Fruit fly (Drosophila melanogaster) whole organism, embryonic: ENCODE data around the gene Bcat.

Source experiments
- Asciz ChIP-seq: fragments of 200-800 bp; sonication (Bioruptor generic); optimal IDR thresholded peaks from 2 replicates; lab custom pipeline; 2017; ENCODE audit warnings: missing biosample characterization, mild to moderate bottlenecking, missing genetic modification characterization, missing genetic modification reagents
- Atf3 ChIP-seq: fragments of 200-800 bp; sonication (Bioruptor generic); optimal IDR thresholded peaks from 3 replicates; lab custom pipeline; 2016; ENCODE audit warnings: missing biosample characterization, missing genetic modification characterization
- Atf6 ChIP-seq: fragments of 200-800 bp; sonication (Bioruptor generic); IDR thresholded peaks from 2 replicates; pipeline ENCODE4 v1.3.6; 2022; ENCODE audit warnings: missing biosample characterization, missing genetic modification characterization
- CG10209 ChIP-seq: fragments of 200-800 bp; sonication (Bioruptor generic); optimal IDR thresholded peaks from 3 replicates; lab custom pipeline; 2017; ENCODE audit warnings: missing biosample characterization, mild to moderate bottlenecking, missing genetic modification characterization, missing genetic modification reagents
- CG1024 ChIP-seq: fragments of 200-800 bp; sonication (Bioruptor generic); IDR thresholded peaks from 2 replicates; pipeline ENCODE4 v1.3.6; 2022; ENCODE audit warnings: missing biosample characterization, missing genetic modification characterization
- CG10431 ChIP-seq: fragments of 200-800 bp; sonication (Bioruptor generic); optimal IDR thresholded peaks from 3 replicates; lab custom pipeline; 2018; ENCODE audit warnings: missing biosample characterization, mild to moderate bottlenecking, missing genetic modification characterization
- CG10959 ChIP-seq: fragments of 200-800 bp; sonication (Bioruptor generic); IDR thresholded peaks from 2 replicates; pipeline ENCODE4 v1.3.6; 2022; ENCODE audit warnings: missing biosample characterization, missing genetic modification characterization
- CG10979 ChIP-seq: fragments of 200-800 bp; sonication (Bioruptor generic); optimal IDR thresholded peaks from 2 replicates; lab custom pipeline; 2018; ENCODE audit warnings: missing biosample characterization, mild to moderate bottlenecking, missing genetic modification characterization, moderate library complexity
- CG12071 ChIP-seq: fragments of 200-800 bp; sonication (Bioruptor generic); optimal IDR thresholded peaks from 3 replicates; lab custom pipeline; 2018; ENCODE audit warnings: missing biosample characterization, mild to moderate bottlenecking, missing genetic modification characterization
- CG12299 ChIP-seq: fragments of 200-800 bp; sonication (Bioruptor generic); optimal IDR thresholded peaks from 2 replicates; lab custom pipeline; 2018; ENCODE audit warnings: missing biosample characterization, mild to moderate bottlenecking, missing genetic modification characterization
- CG14667 ChIP-seq: fragments of 200-800 bp; sonication (Bioruptor generic); IDR thresholded peaks from 2 replicates; pipeline ENCODE4 v1.3.6; 2022; ENCODE audit warnings: missing biosample characterization, missing genetic modification characterization
- CG14965 ChIP-seq: fragments of 200-800 bp; sonication (Bioruptor generic); optimal IDR thresholded peaks from 2 replicates; lab custom pipeline; 2016; ENCODE audit warnings: missing biosample characterization, missing genetic modification characterization, borderline replicate concordance
- CG15514 ChIP-seq: fragments of 200-800 bp; sonication (Bioruptor generic); optimal IDR thresholded peaks from 3 replicates; lab custom pipeline; 2017; ENCODE audit warnings: missing biosample characterization, missing genetic modification characterization, mild to moderate bottlenecking, moderate library complexity, missing genetic modification reagents
- CG1647 ChIP-seq: fragments of 200-800 bp; sonication (Bioruptor generic); optimal IDR thresholded peaks from 3 replicates; lab custom pipeline; 2016; ENCODE audit warnings: missing biosample characterization, missing genetic modification characterization
- CG17568 ChIP-seq: fragments of 200-800 bp; sonication (Bioruptor generic); optimal IDR thresholded peaks from 2 replicates; lab custom pipeline; 2018; ENCODE audit warnings: missing biosample characterization, mild to moderate bottlenecking, missing genetic modification characterization, moderate library complexity
- CG1832 ChIP-seq: fragments of 200-800 bp; sonication (Bioruptor generic); optimal IDR thresholded peaks from 2 replicates; lab custom pipeline; 2017; ENCODE audit warnings: missing biosample characterization, mild to moderate bottlenecking, missing genetic modification characterization, inconsistent platforms
- CG2129 ChIP-seq: fragments of 200-800 bp; sonication (Bioruptor generic); IDR thresholded peaks from 2 replicates; pipeline ENCODE4 v1.3.6; 2022; ENCODE audit warnings: missing biosample characterization, missing genetic modification characterization; ENCODE audit not compliant: partially characterized antibody
- CG3163 ChIP-seq: fragments of 200-800 bp; sonication (Bioruptor generic); optimal IDR thresholded peaks from 3 replicates; lab custom pipeline; 2016; ENCODE audit warnings: missing biosample characterization, missing genetic modification characterization
- CG32772 ChIP-seq: fragments of 200-800 bp; sonication (Bioruptor generic); IDR thresholded peaks from 2 replicates; pipeline ENCODE4 v1.3.6; 2022; ENCODE audit warnings: missing biosample characterization, missing genetic modification characterization
- CG4707 ChIP-seq: fragments of 200-800 bp; sonication (Bioruptor generic); optimal IDR thresholded peaks from 2 replicates; lab custom pipeline; 2018; ENCODE audit warnings: missing biosample characterization, mild to moderate bottlenecking, missing genetic modification characterization, moderate library complexity
- CG6254 ChIP-seq: fragments of 200-800 bp; sonication (Bioruptor generic); optimal IDR thresholded peaks from 3 replicates; lab custom pipeline; 2017; ENCODE audit warnings: mild to moderate bottlenecking, missing biosample characterization, missing genetic modification reagents, missing genetic modification characterization
- CrebB ChIP-seq: fragments of 200-800 bp; sonication (Bioruptor generic); optimal IDR thresholded peaks from 3 replicates; lab custom pipeline; 2018; ENCODE audit warnings: missing biosample characterization, mild to moderate bottlenecking, missing genetic modification characterization
- MESR4 ChIP-seq: fragments of 200-800 bp; sonication (Bioruptor generic); optimal IDR thresholded peaks from 2 replicates; lab custom pipeline; 2018; ENCODE audit warnings: missing biosample characterization, mild to moderate bottlenecking, missing genetic modification characterization, moderate library complexity
- Max ChIP-seq: fragments of 200-800 bp; sonication (Bioruptor generic); optimal IDR thresholded peaks from 2 replicates; lab custom pipeline; 2016; ENCODE audit warnings: missing biosample characterization, mild to moderate bottlenecking, missing genetic modification characterization
- Mes4 ChIP-seq: fragments of 200-800 bp; sonication (Bioruptor generic); optimal IDR thresholded peaks from 2 replicates; lab custom pipeline; 2016; ENCODE audit warnings: missing biosample characterization, missing genetic modification characterization
- Nf-YB ChIP-seq: fragments of 200-800 bp; sonication (Bioruptor generic); optimal IDR thresholded peaks from 3 replicates; lab custom pipeline; 2019; ENCODE audit warnings: missing biosample characterization, mild to moderate bottlenecking, missing genetic modification characterization, moderate library complexity
- NfI ChIP-seq: fragments of 200-800 bp; sonication (Bioruptor generic); optimal IDR thresholded peaks from 3 replicates; lab custom pipeline; 2018; ENCODE audit warnings: missing biosample characterization, mild to moderate bottlenecking, missing genetic modification characterization, moderate library complexity
- Oaz ChIP-seq: fragments of 200-800 bp; sonication (Bioruptor generic); IDR thresholded peaks from 2 replicates; pipeline ENCODE4 v1.3.6; 2022; ENCODE audit warnings: missing biosample characterization, missing genetic modification characterization
- Sin3A ChIP-seq: fragments of >200 bp; optimal IDR thresholded peaks from 2 replicates; lab custom pipeline; 2018
- Sox100B ChIP-seq: fragments of 200-800 bp; sonication (Bioruptor generic); optimal IDR thresholded peaks from 3 replicates; lab custom pipeline; 2018; ENCODE audit warnings: missing biosample characterization, mild to moderate bottlenecking, missing genetic modification characterization
- Sox102F ChIP-seq: fragments of 200-800 bp; sonication (Bioruptor generic); optimal IDR thresholded peaks from 2 replicates; lab custom pipeline; 2018; ENCODE audit warnings: missing biosample characterization, mild to moderate bottlenecking, missing genetic modification characterization, moderate library complexity
- Ssrp ChIP-seq: fragments of 200-800 bp; sonication (Bioruptor generic); optimal IDR thresholded peaks from 2 replicates; lab custom pipeline; 2018; ENCODE audit warnings: missing biosample characterization, mild to moderate bottlenecking, missing genetic modification characterization, moderate library complexity
- TFAM ChIP-seq: fragments of 200-800 bp; sonication (Bioruptor generic); optimal IDR thresholded peaks from 2 replicates; lab custom pipeline; 2017; ENCODE audit warnings: missing biosample characterization, missing genetic modification characterization, inconsistent platforms
- az2 ChIP-seq: fragments of 200-800 bp; sonication (Bioruptor generic); optimal IDR thresholded peaks from 3 replicates; lab custom pipeline; 2016; ENCODE audit warnings: missing biosample characterization, missing genetic modification characterization
- cad ChIP-seq: fragments of >200 bp; optimal IDR thresholded peaks from 2 replicates; lab custom pipeline; 2017; ENCODE audit warnings: missing biosample characterization, missing genetic modification characterization
- chm ChIP-seq: fragments of 200-800 bp; sonication (Bioruptor generic); IDR thresholded peaks from 2 replicates; pipeline ENCODE4 v1.3.6; 2022; ENCODE audit warnings: missing biosample characterization, missing genetic modification characterization
- dati ChIP-seq: fragments of 200-800 bp; sonication (Bioruptor generic); IDR thresholded peaks from 2 replicates; pipeline ENCODE4 v1.3.6; 2022; ENCODE audit warnings: missing biosample characterization, missing genetic modification characterization
- ems ChIP-seq: fragments of 200-800 bp; sonication (Bioruptor generic); optimal IDR thresholded peaks from 3 replicates; lab custom pipeline; 2016; ENCODE audit warnings: missing biosample characterization, missing genetic modification characterization
- esg ChIP-seq: fragments of 200-800 bp; sonication (Bioruptor generic); conservative IDR thresholded peaks from 2 replicates; pipeline ENCODE4 v1.3.6; 2022; ENCODE audit warnings: missing biosample characterization, missing genetic modification characterization
- gce ChIP-seq: fragments of 200-800 bp; sonication (Bioruptor generic); IDR thresholded peaks from 3 replicates; pipeline ENCODE4 v1.3.6; 2022; ENCODE audit warnings: missing biosample characterization, missing genetic modification characterization
- ham ChIP-seq: fragments of 200-800 bp; sonication (Bioruptor generic); IDR thresholded peaks from 2 replicates; pipeline ENCODE4 v1.3.6; 2022; ENCODE audit warnings: missing biosample characterization, missing genetic modification characterization
- hkb ChIP-seq, 2 experiments: fragments of 200-800 bp in 1 of 2; fragments of >200 bp in 1 of 2; sonication (Bioruptor generic) in 1 of 2; IDR thresholded peaks in 1 of 2; optimal IDR thresholded peaks in 1 of 2; 2 replicates each; pipeline versions ENCODE4 v1.3.6 to Lab custom; 2017 to 2022; ENCODE audit warnings: missing biosample characterization in 1 of 2, missing genetic modification characterization in 1 of 2
- jumu ChIP-seq: fragments of 200-800 bp; sonication (Bioruptor generic); optimal IDR thresholded peaks from 3 replicates; lab custom pipeline; 2016; ENCODE audit warnings: missing biosample characterization, missing genetic modification characterization
- kah ChIP-seq: fragments of 200-800 bp; sonication (Bioruptor generic); optimal IDR thresholded peaks from 2 replicates; lab custom pipeline; 2018; ENCODE audit warnings: missing biosample characterization, mild to moderate bottlenecking, missing genetic modification characterization
- lab ChIP-seq: fragments of 200-800 bp; sonication (Bioruptor generic); optimal IDR thresholded peaks from 3 replicates; lab custom pipeline; 2017; ENCODE audit warnings: missing biosample characterization, missing genetic modification characterization, mild to moderate bottlenecking, moderate library complexity, missing genetic modification reagents
- onecut ChIP-seq: fragments of 200-800 bp; sonication (Bioruptor generic); IDR thresholded peaks from 2 replicates; pipeline ENCODE4 v1.3.6; 2022; ENCODE audit warnings: missing biosample characterization, missing genetic modification characterization
- slbo ChIP-seq: fragments of 200-800 bp; sonication (Bioruptor generic); IDR thresholded peaks from 2 replicates; pipeline ENCODE4 v1.3.6; 2022; ENCODE audit warnings: missing biosample characterization, missing genetic modification characterization
- stwl ChIP-seq: fragments of 200-800 bp; sonication (Bioruptor generic); optimal IDR thresholded peaks from 3 replicates; lab custom pipeline; 2018; ENCODE audit warnings: missing biosample characterization, mild to moderate bottlenecking, missing genetic modification characterization, moderate library complexity
- ttk ChIP-seq: fragments of 200-800 bp; sonication (Bioruptor generic); IDR thresholded peaks from 2 replicates; pipeline ENCODE4 v2.1.2; 2022; ENCODE audit warnings: missing biosample characterization, missing genetic modification characterization
- unpg ChIP-seq: fragments of 200-800 bp; sonication (Bioruptor generic); optimal IDR thresholded peaks from 3 replicates; lab custom pipeline; 2018; ENCODE audit warnings: missing biosample characterization, mild to moderate bottlenecking, missing genetic modification characterization, moderate library complexity

The Bcat gene

dm6 chrX:13368149-13368548 lies 28.6 kb upstream of the Bcat start, which contains the start of gene dmrt11E (continued):
- TF ChIP-seq CG10979 (tag; lab: Kevin White, UChicago) = peak; percentile 82
- TF ChIP-seq CG6254 (GFP tag; lab: Kevin White, UChicago) = peak; percentile 49
- peak; percentile 70 for TF ChIP-seq Ssrp
- TF ChIP-seq ems (GFP tag; lab: Kevin White, UChicago) = no peak
- TF ChIP-seq chm (GFP tag; lab: Robert Waterston, UW) = peak; percentile 49; the same call in 1 of the 2 replicates
- no peak for TF ChIP-seq cad
- no peak for TF ChIP-seq CG3163 (GFP tag; lab: Kevin White, UChicago)
- TF ChIP-seq CG1647 (GFP tag; lab: Kevin White, UChicago) = no peak
- TF ChIP-seq Atf3 (GFP tag; lab: Kevin White, UChicago) = no peak
- TF ChIP-seq CG32772 (GFP tag; lab: Robert Waterston, UW) = peak; percentile 58; the same call in 1 of the 2 replicates
- no peak for TF ChIP-seq Max
- no peak for TF ChIP-seq MESR4 (GFP tag; lab: Kevin White, UChicago)
- no peak for TF ChIP-seq Mes4 (GFP tag; lab: Kevin White, UChicago)
- no peak for TF ChIP-seq Sin3A
- TF ChIP-seq jumu (GFP tag; lab: Kevin White, UChicago) = no peak
- peak; percentile 40 for TF ChIP-seq kah (GFP tag; lab: Kevin White, UChicago)
- TF ChIP-seq CG17568 (GFP tag; lab: Kevin White, UChicago) = peak; percentile 3
- no peak for TF ChIP-seq CG15514 (GFP tag; lab: Kevin White, UChicago)
- TF ChIP-seq slbo (GFP tag; lab: Robert Waterston, UW) = no peak
- no peak for TF ChIP-seq TFAM
- peak; percentile 29; the same call in 1 of the 2 replicates for TF ChIP-seq Atf6 (GFP tag; lab: Robert Waterston, UW)
- TF ChIP-seq CG10959 (GFP tag; lab: Robert Waterston, UW) = peak; percentile 72
- TF ChIP-seq Nf-YB = peak; percentile 94
- 0 out of 3 replicates have a peak, but pooled peaks have one; percentile 26 for TF ChIP-seq gce
- no peak for TF ChIP-seq CG14965
- TF ChIP-seq CG4707 = peak; percentile 35
- 0 out of 2 replicates have a peak, but pooled peaks have one; percentile 17 for TF ChIP-seq onecut (GFP tag; lab: Robert Waterston, UW)
- TF ChIP-seq lab = no peak
- peak; percentile 54 for TF ChIP-seq CG1024
- peak; percentile 31 for TF ChIP-seq Sox100B
- TF ChIP-seq unpg (GFP tag; lab: Kevin White, UChicago) = peak; percentile 74
- peak; percentile 50; the same call in 1 of the 2 replicates for TF ChIP-seq ttk (GFP tag; lab: Robert Waterston, UW)
- peak; percentile 44 for TF ChIP-seq CG12299
- peak; percentile 32 for TF ChIP-seq stwl (tag; lab: Kevin White, UChicago)
- no peak for TF ChIP-seq hkb (optimal IDR thresholded peaks at IDR 0.05; lab: Kevin White, UChicago)
- peak; percentile 54; the same call in 1 of the 2 replicates for TF ChIP-seq hkb (GFP tag; IDR thresholded peaks at IDR 0.05; lab: Robert Waterston, UW)
- TF ChIP-seq CG2129 (GFP tag; lab: Robert Waterston, UW) = no peak
- no peak for TF ChIP-seq CG1832 (GFP tag; lab: Kevin White, UChicago)
- no peak for TF ChIP-seq Oaz
- TF ChIP-seq CG10209 = peak; percentile 63
- TF ChIP-seq dati (GFP tag; lab: Robert Waterston, UW) = 0 out of 2 replicates have a peak, but pooled peaks have one; percentile 33
- TF ChIP-seq ham (GFP tag; lab: Robert Waterston, UW) = no peak
- peak; percentile 8 for TF ChIP-seq NfI (GFP tag; lab: Kevin White, UChicago)
- peak; percentile 37 for TF ChIP-seq CG10431 (GFP tag; lab: Kevin White, UChicago)
- TF ChIP-seq CrebB = no peak
- TF ChIP-seq az2 (GFP tag; lab: Kevin White, UChicago) = peak; percentile 55
- no peak for TF ChIP-seq CG12071 (GFP tag; lab: Kevin White, UChicago)
- TF ChIP-seq CG14667 = peak; percentile 60
- TF ChIP-seq Sox102F (GFP tag; lab: Kevin White, UChicago) = peak; percentile 76
- peak; percentile 45 for TF ChIP-seq esg (GFP tag; lab: Robert Waterston, UW)
- peak; percentile 48 for TF ChIP-seq Asciz (GFP tag; lab: Kevin White, UChicago)
